Worm (Caenorhabditis elegans): ENCODE measurements around the gene unc-47.

Gene unc-47

ce11 chrIII:10206352-10206751 is 20.3 kb upstream of the unc-47 start:
- no peak for TF ChIP-seq ztf-23 (GFP tag; IDR thresholded peaks at IDR 0.05)
- TF ChIP-seq flt-1 (GFP tag; IDR thresholded peaks at IDR 0.05) = no peak
- no peak for TF ChIP-seq ref-1 (GFP tag; conservative IDR thresholded peaks at IDR 0.05)
- TF ChIP-seq klf-2 (GFP tag; conservative IDR thresholded peaks at IDR 0.05) = no peak
- TF ChIP-seq T22C8.4 (GFP tag; IDR thresholded peaks at IDR 0.05) = no peak
- no peak for TF ChIP-seq med-1 (GFP tag; optimal IDR thresholded peaks at IDR 0.05; ENCODE audit: insufficient read depth)
- TF ChIP-seq ztf-29 (GFP tag; IDR thresholded peaks at IDR 0.05) = no peak
- TF ChIP-seq tab-1 (GFP tag; IDR thresholded peaks at IDR 0.05) = no peak
- TF ChIP-seq cog-1 (tag; optimal IDR thresholded peaks at IDR 0.05) = no peak

ce11 chrIII:10202894-10203871 is 17.1 kb upstream of the unc-47 start, which contains the start of gene chc-1:
Gene chc-1 (plus strand): TSS chrIII:10203821.
- TF ChIP-seq cog-1 (tag; optimal IDR thresholded peaks at IDR 0.05) (no peak), T22C8.4 (GFP tag; IDR thresholded peaks at IDR 0.05) (no peak), med-1 (GFP tag; optimal IDR thresholded peaks at IDR 0.05; ENCODE audit: insufficient read depth) (no peak), klf-2 (GFP tag; conservative IDR thresholded peaks at IDR 0.05) (no peak), ref-1 (GFP tag; conservative IDR thresholded peaks at IDR 0.05) (no peak), flt-1 (GFP tag; IDR thresholded peaks at IDR 0.05) (no peak), ztf-29 (GFP tag; IDR thresholded peaks at IDR 0.05) (no peak), tab-1 (GFP tag; IDR thresholded peaks at IDR 0.05) (no peak), ztf-23 (GFP tag; IDR thresholded peaks at IDR 0.05) (no peak)

DNA sequence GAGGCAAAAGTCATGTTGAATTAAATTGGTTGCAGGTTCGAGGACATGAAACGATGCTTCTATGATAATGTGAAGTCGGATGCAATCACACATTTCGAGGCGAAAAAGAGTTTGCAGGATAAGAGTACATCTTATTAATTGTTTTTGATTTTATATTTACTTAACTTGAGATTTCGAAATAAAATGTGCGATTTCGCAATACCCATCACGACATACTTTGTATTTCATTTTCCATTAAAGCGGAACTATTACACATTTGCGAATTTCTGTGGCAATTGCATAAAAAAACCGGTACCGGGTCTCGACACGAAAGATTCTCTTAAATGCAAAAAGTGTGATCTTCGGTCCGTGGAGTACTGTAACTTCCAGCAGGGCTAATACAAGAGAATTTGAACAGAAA is 16.3 kb upstream of the unc-47 start:
- no peak for TF ChIP-seq T22C8.4 (GFP tag; IDR thresholded peaks at IDR 0.05)
- TF ChIP-seq cog-1 (tag; optimal IDR thresholded peaks at IDR 0.05) = no peak
- TF ChIP-seq flt-1 (GFP tag; IDR thresholded peaks at IDR 0.05) = no peak
- TF ChIP-seq tab-1 (GFP tag; IDR thresholded peaks at IDR 0.05) = no peak
- TF ChIP-seq ztf-23 (GFP tag; IDR thresholded peaks at IDR 0.05) = no peak
- no peak for TF ChIP-seq med-1 (GFP tag; optimal IDR thresholded peaks at IDR 0.05; ENCODE audit: insufficient read depth)
- no peak for TF ChIP-seq ztf-29 (GFP tag; IDR thresholded peaks at IDR 0.05)
- no peak for TF ChIP-seq klf-2 (GFP tag; conservative IDR thresholded peaks at IDR 0.05)
- no peak for TF ChIP-seq ref-1 (GFP tag; conservative IDR thresholded peaks at IDR 0.05)

ce11 chrIII:10201235-10201634 is 15.2 kb upstream of the unc-47 start, which contains the start of the genes T20G5.13 and T20G5.12:
Gene T20G5.13 (minus strand): TSS chrIII:10201335.
Gene T20G5.12 (plus strand): TSS chrIII:10201604.
- TF ChIP-seq med-1 (GFP tag; optimal IDR thresholded peaks at IDR 0.05; ENCODE audit: insufficient read depth) = no peak
- no peak for TF ChIP-seq ztf-29 (GFP tag; IDR thresholded peaks at IDR 0.05)
- no peak for TF ChIP-seq cog-1 (tag; optimal IDR thresholded peaks at IDR 0.05)
- TF ChIP-seq tab-1 (GFP tag; IDR thresholded peaks at IDR 0.05) = no peak
- TF ChIP-seq klf-2 (GFP tag; conservative IDR thresholded peaks at IDR 0.05) = no peak
- no peak for TF ChIP-seq ztf-23 (GFP tag; IDR thresholded peaks at IDR 0.05)
- TF ChIP-seq T22C8.4 (GFP tag; IDR thresholded peaks at IDR 0.05) = no peak
- TF ChIP-seq ref-1 (GFP tag; conservative IDR thresholded peaks at IDR 0.05) = no peak
- TF ChIP-seq flt-1 (GFP tag; IDR thresholded peaks at IDR 0.05) = no peak

DNA sequence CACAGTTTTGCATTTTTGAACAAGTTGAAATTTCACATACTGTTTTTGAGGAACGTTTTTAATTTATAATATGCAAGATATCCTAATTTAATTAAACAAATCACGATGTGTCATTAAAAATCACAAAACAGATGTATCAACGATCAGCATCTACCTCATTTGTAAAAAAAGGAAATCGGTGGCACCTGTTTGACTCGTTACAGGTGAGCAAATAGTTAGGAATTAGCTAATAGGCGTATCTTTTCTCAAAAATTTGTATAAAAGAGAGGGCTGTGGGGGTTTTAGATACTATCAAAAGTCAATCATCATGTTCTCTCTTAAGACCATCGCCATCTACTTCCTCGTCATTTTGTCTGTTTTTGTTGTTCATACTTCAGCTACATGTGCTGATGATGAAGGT is 13.0 kb upstream of the unc-47 start, which contains the start of gene T20G5.8:
T20G5.8 (plus strand) TSS at position 301 of the 400 bp plus-strand sequence.
- no peak for TF ChIP-seq flt-1 (GFP tag; IDR thresholded peaks at IDR 0.05)
- no peak for TF ChIP-seq tab-1 (GFP tag; IDR thresholded peaks at IDR 0.05)
- no peak for TF ChIP-seq klf-2 (GFP tag; conservative IDR thresholded peaks at IDR 0.05)
- no peak for TF ChIP-seq ztf-29 (GFP tag; IDR thresholded peaks at IDR 0.05)
- TF ChIP-seq med-1 (GFP tag; optimal IDR thresholded peaks at IDR 0.05; ENCODE audit: insufficient read depth) = no peak
- no peak for TF ChIP-seq T22C8.4 (GFP tag; IDR thresholded peaks at IDR 0.05)
- no peak for TF ChIP-seq ref-1 (GFP tag; conservative IDR thresholded peaks at IDR 0.05)
- no peak for TF ChIP-seq cog-1 (tag; optimal IDR thresholded peaks at IDR 0.05)
- TF ChIP-seq ztf-23 (GFP tag; IDR thresholded peaks at IDR 0.05) = no peak

DNA sequence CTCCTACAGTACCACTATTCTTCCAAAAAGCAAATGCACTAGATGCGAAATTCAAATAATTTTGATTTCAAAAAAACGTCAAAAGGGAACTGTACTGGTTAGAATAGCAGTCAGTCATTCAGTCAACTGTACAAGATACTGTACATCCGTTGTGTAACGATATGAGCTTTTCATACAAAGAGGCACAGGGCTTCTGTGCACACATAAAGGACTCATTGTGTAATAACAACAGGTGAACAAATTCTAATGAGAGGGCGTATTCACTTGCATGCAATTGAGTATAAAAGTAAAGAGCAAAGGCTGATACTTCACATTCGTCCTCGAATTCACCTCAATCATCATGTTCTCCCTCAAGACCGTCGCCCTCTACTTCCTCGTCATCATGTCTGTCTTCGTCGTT is 11.4 kb upstream of the unc-47 start, which contains the start of gene dod-6:
dod-6 (plus strand) TSS at position 301 of the 400 bp plus-strand sequence.
- TF ChIP-seq T22C8.4 (GFP tag; IDR thresholded peaks at IDR 0.05) (no peak), med-1 (GFP tag; optimal IDR thresholded peaks at IDR 0.05; ENCODE audit: insufficient read depth) (no peak), cog-1 (tag; optimal IDR thresholded peaks at IDR 0.05) (no peak), ztf-23 (GFP tag; IDR thresholded peaks at IDR 0.05) (no peak), ref-1 (GFP tag; conservative IDR thresholded peaks at IDR 0.05) (no peak), flt-1 (GFP tag; IDR thresholded peaks at IDR 0.05) (no peak), tab-1 (GFP tag; IDR thresholded peaks at IDR 0.05) (no peak), klf-2 (GFP tag; conservative IDR thresholded peaks at IDR 0.05) (no peak)

- TF ChIP-seq flt-1 (GFP tag; IDR thresholded peaks at IDR 0.05) (no peak), ref-1 (GFP tag; conservative IDR thresholded peaks at IDR 0.05) (no peak), med-1 (GFP tag; optimal IDR thresholded peaks at IDR 0.05; ENCODE audit: insufficient read depth) (no peak), klf-2 (GFP tag; conservative IDR thresholded peaks at IDR 0.05) (no peak)
Measured at ce11 chrIII:10196796-10197195, 10.7 kb upstream of the unc-47 start.

DNA sequence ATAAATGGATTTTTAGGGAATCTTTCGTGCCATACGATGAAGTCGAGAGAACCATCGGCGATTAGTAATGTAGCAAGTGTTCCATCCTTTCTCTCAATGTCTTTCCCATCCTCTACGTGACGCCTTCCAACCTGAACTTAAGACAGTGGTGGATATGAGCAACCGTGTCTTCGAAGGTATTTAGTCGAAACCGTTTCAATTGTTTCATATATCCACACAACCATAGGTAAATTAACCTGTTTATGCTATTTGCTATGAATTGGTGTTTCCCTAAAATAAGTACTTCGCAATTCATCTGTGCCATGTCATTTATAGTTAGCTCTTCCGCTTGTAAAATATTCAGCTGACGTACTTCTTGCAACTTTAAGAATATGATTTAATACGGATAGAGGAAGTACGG is 9.9 kb upstream of the unc-47 start:
- TF ChIP-seq med-1 (GFP tag; optimal IDR thresholded peaks at IDR 0.05; ENCODE audit: insufficient read depth) (no peak), T22C8.4 (GFP tag; IDR thresholded peaks at IDR 0.05) (no peak)

DNA sequence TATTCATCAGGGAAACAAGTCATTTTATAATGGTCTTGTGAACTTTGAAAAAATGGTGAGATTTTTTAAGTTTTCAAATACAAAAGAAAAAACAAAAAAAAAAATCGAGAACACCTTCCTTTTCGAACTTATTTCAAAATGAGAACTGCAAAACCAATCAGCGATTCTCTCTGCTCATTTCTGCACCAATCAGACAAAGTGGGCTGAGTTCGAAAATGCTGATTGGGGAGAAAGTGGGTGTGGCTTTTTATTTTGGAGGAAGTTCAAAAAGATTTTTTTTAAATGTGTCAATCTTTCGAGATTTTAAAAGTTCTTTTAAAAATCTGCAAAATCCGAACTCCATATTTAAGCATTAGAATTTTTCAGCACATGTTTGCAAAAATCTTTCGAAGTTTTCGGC is 8.5 kb upstream of the unc-47 start:
- TF ChIP-seq ztf-23 (GFP tag; IDR thresholded peaks at IDR 0.05) (no peak), klf-2 (GFP tag; conservative IDR thresholded peaks at IDR 0.05) (no peak), flt-1 (GFP tag; IDR thresholded peaks at IDR 0.05) (no peak), cog-1 (tag; optimal IDR thresholded peaks at IDR 0.05) (no peak), tab-1 (GFP tag; IDR thresholded peaks at IDR 0.05) (no peak), T22C8.4 (GFP tag; IDR thresholded peaks at IDR 0.05) (no peak), med-1 (GFP tag; optimal IDR thresholded peaks at IDR 0.05; ENCODE audit: insufficient read depth) (no peak)
